Fruit fly (Drosophila melanogaster) whole organism, embryonic: ENCODE measurements around the gene Bx42.

ENCODE experiments used
- Aef1 ChIP-seq: fragments of 200-800 bp; sonication (Bioruptor generic); IDR thresholded peaks from 3 replicates; pipeline ENCODE4 v1.3.6; 2022; ENCODE audit warnings: missing biosample characterization, missing genetic modification characterization
- Antp ChIP-seq: fragments of 200-800 bp; sonication (Bioruptor generic); optimal IDR thresholded peaks from 3 replicates; lab custom pipeline; 2016; ENCODE audit warnings: missing biosample characterization, missing genetic modification characterization
- BEAF-32 ChIP-seq: fragments of 200-800 bp; sonication (Bioruptor generic); optimal IDR thresholded peaks from 3 replicates; lab custom pipeline; 2017; ENCODE audit warnings: missing biosample characterization, missing genetic modification characterization, mild to moderate bottlenecking, moderate library complexity, missing genetic modification reagents
- CG10366 ChIP-seq: fragments of 200-800 bp; sonication (Bioruptor generic); IDR thresholded peaks from 2 replicates; pipeline ENCODE4 v1.3.6; 2022; ENCODE audit warnings: missing biosample characterization, missing genetic modification characterization
- CG12104 ChIP-seq: fragments of 200-800 bp; sonication (Bioruptor generic); optimal IDR thresholded peaks from 3 replicates; lab custom pipeline; 2016; ENCODE audit warnings: missing biosample characterization, missing genetic modification characterization
- CG12299 ChIP-seq: fragments of 200-800 bp; sonication (Bioruptor generic); optimal IDR thresholded peaks from 2 replicates; lab custom pipeline; 2018; ENCODE audit warnings: missing biosample characterization, mild to moderate bottlenecking, missing genetic modification characterization
- CG13296 ChIP-seq: fragments of 200-800 bp; sonication (Bioruptor generic); optimal IDR thresholded peaks from 3 replicates; lab custom pipeline; 2018; ENCODE audit warnings: missing biosample characterization, mild to moderate bottlenecking, missing genetic modification characterization
- CG14050 ChIP-seq: fragments of 200-800 bp; sonication (Bioruptor generic); IDR thresholded peaks from 3 replicates; pipeline ENCODE4 v1.3.6; 2022; ENCODE audit warnings: missing biosample characterization, missing genetic modification characterization
- CG15514 ChIP-seq: fragments of 200-800 bp; sonication (Bioruptor generic); optimal IDR thresholded peaks from 3 replicates; lab custom pipeline; 2017; ENCODE audit warnings: missing biosample characterization, missing genetic modification characterization, mild to moderate bottlenecking, moderate library complexity, missing genetic modification reagents
- CG1602 ChIP-seq: fragments of 200-800 bp; sonication (Bioruptor generic); optimal IDR thresholded peaks from 3 replicates; lab custom pipeline; 2016; ENCODE audit warnings: missing biosample characterization, missing genetic modification characterization
- CG4282 ChIP-seq: fragments of 200-800 bp; sonication (Bioruptor generic); optimal IDR thresholded peaks from 2 replicates; lab custom pipeline; 2016; ENCODE audit warnings: missing biosample characterization, missing genetic modification characterization
- CG7357 ChIP-seq: fragments of 200-800 bp; sonication (Bioruptor generic); IDR thresholded peaks from 3 replicates; pipeline ENCODE4 v1.3.6; 2022; ENCODE audit warnings: missing biosample characterization, missing genetic modification characterization
- CG9876 ChIP-seq: fragments of 200-800 bp; sonication (Bioruptor generic); optimal IDR thresholded peaks from 2 replicates; lab custom pipeline; 2016; ENCODE audit warnings: missing biosample characterization, missing genetic modification characterization
- CoRest ChIP-seq: fragments of 200-800 bp; sonication (Bioruptor generic); optimal IDR thresholded peaks from 3 replicates; lab custom pipeline; 2018; ENCODE audit warnings: missing biosample characterization, mild to moderate bottlenecking, missing genetic modification characterization, moderate library complexity
- Dek ChIP-seq: fragments of 200-800 bp; sonication (Bioruptor generic); optimal IDR thresholded peaks from 3 replicates; lab custom pipeline; 2019; ENCODE audit warnings: missing biosample characterization, mild to moderate bottlenecking, missing genetic modification characterization, moderate library complexity
- Dfd ChIP-seq, 2 experiments: fragments of >200 bp; optimal IDR thresholded peaks; 2 replicates each; lab custom pipeline; 2017; ENCODE audit warnings: missing biosample characterization in 2 of 2, missing genetic modification characterization in 2 of 2
- Fer2 ChIP-seq: fragments of 200-800 bp; sonication (Bioruptor generic); optimal IDR thresholded peaks from 2 replicates; lab custom pipeline; 2018; ENCODE audit warnings: missing biosample characterization, mild to moderate bottlenecking, missing genetic modification characterization, moderate library complexity
- Hey ChIP-seq: fragments of 200-800 bp; sonication (Bioruptor generic); optimal IDR thresholded peaks from 3 replicates; lab custom pipeline; 2018; ENCODE audit warnings: missing biosample characterization, mild to moderate bottlenecking, missing genetic modification characterization
- Hr3 ChIP-seq: fragments of 200-800 bp; sonication (Bioruptor generic); optimal IDR thresholded peaks from 3 replicates; lab custom pipeline; 2016; ENCODE audit warnings: missing biosample characterization, missing genetic modification characterization
- MESR4 ChIP-seq: fragments of 200-800 bp; sonication (Bioruptor generic); optimal IDR thresholded peaks from 2 replicates; lab custom pipeline; 2018; ENCODE audit warnings: missing biosample characterization, mild to moderate bottlenecking, missing genetic modification characterization, moderate library complexity
- NC2β ChIP-seq: fragments of 200-800 bp; sonication (Bioruptor generic); optimal IDR thresholded peaks from 2 replicates; lab custom pipeline; 2016; ENCODE audit warnings: missing biosample characterization, missing genetic modification characterization
- NfI ChIP-seq: fragments of 200-800 bp; sonication (Bioruptor generic); optimal IDR thresholded peaks from 3 replicates; lab custom pipeline; 2018; ENCODE audit warnings: missing biosample characterization, mild to moderate bottlenecking, missing genetic modification characterization, moderate library complexity
- Spps ChIP-seq: fragments of 200-800 bp; sonication (Bioruptor generic); optimal IDR thresholded peaks from 2 replicates; lab custom pipeline; 2018; ENCODE audit warnings: missing biosample characterization, mild to moderate bottlenecking, missing genetic modification characterization
- amos ChIP-seq: fragments of 200-800 bp; sonication (Bioruptor generic); IDR thresholded peaks from 2 replicates; pipeline ENCODE4 v1.3.6; 2022; ENCODE audit warnings: missing biosample characterization, missing genetic modification characterization; ENCODE audit not compliant: partially characterized antibody
- bigmax ChIP-seq: fragments of 200-800 bp; sonication (Bioruptor generic); optimal IDR thresholded peaks from 2 replicates; lab custom pipeline; 2018; ENCODE audit warnings: missing biosample characterization, mild to moderate bottlenecking, missing genetic modification characterization
- bsh ChIP-seq, 2 experiments: fragments of 200-800 bp; sonication (Bioruptor generic); optimal IDR thresholded peaks; 2 replicates each; lab custom pipeline; 2017 to 2018; ENCODE audit warnings: mild to moderate bottlenecking in 2 of 2, missing biosample characterization in 2 of 2, missing genetic modification characterization in 2 of 2, moderate library complexity in 1 of 2
- ci ChIP-seq: fragments of 200-800 bp; sonication (Bioruptor generic); IDR thresholded peaks from 3 replicates; pipeline ENCODE4 v1.3.6; 2022; ENCODE audit warnings: missing biosample characterization, missing genetic modification characterization
- crol ChIP-seq: fragments of 200-800 bp; sonication (Bioruptor generic); IDR thresholded peaks from 2 replicates; pipeline ENCODE4 v1.3.6; 2022; ENCODE audit warnings: missing biosample characterization, missing genetic modification characterization
- crp ChIP-seq, 2 experiments: fragments of 200-800 bp; sonication (Bioruptor generic); optimal IDR thresholded peaks; 2 replicates in 1 of 2; 3 replicates in 1 of 2; lab custom pipeline; 2017; ENCODE audit warnings: missing biosample characterization in 2 of 2, missing genetic modification characterization in 2 of 2, mild to moderate bottlenecking in 1 of 2, moderate library complexity in 1 of 2
- cwo ChIP-seq: fragments of 200-800 bp; sonication (Bioruptor generic); optimal IDR thresholded peaks from 3 replicates; lab custom pipeline; 2017; ENCODE audit warnings: missing biosample characterization, missing genetic modification characterization, mild to moderate bottlenecking, moderate library complexity, missing genetic modification reagents
- dan ChIP-seq: fragments of 200-800 bp; sonication (Bioruptor generic); IDR thresholded peaks from 2 replicates; pipeline ENCODE4 v1.3.6; 2022; ENCODE audit warnings: missing biosample characterization, missing genetic modification characterization
- disco-r ChIP-seq: fragments of 200-800 bp; sonication (Bioruptor generic); optimal IDR thresholded peaks from 2 replicates; lab custom pipeline; 2016; ENCODE audit warnings: missing biosample characterization, missing genetic modification characterization
- dmrt11E ChIP-seq: fragments of 200-800 bp; sonication (Bioruptor generic); optimal IDR thresholded peaks from 3 replicates; lab custom pipeline; 2018; ENCODE audit warnings: missing biosample characterization, mild to moderate bottlenecking, missing genetic modification characterization, moderate library complexity
- emc ChIP-seq: fragments of 200-800 bp; sonication (Bioruptor generic); optimal IDR thresholded peaks from 2 replicates; lab custom pipeline; 2016; ENCODE audit warnings: missing biosample characterization, missing genetic modification characterization
- exex ChIP-seq: fragments of 200-800 bp; sonication (Bioruptor generic); optimal IDR thresholded peaks from 4 replicates; lab custom pipeline; 2018; ENCODE audit warnings: missing biosample characterization, mild to moderate bottlenecking, missing genetic modification characterization, moderate library complexity
- fd64A ChIP-seq: fragments of 200-800 bp; sonication (Bioruptor generic); optimal IDR thresholded peaks from 3 replicates; lab custom pipeline; 2018; ENCODE audit warnings: missing biosample characterization, mild to moderate bottlenecking, missing genetic modification characterization
- gem ChIP-seq: fragments of 200-800 bp; sonication (Bioruptor generic); optimal IDR thresholded peaks from 2 replicates; lab custom pipeline; 2019; ENCODE audit warnings: missing biosample characterization, mild to moderate bottlenecking, missing genetic modification characterization, moderate library complexity
- gro ChIP-seq: fragments of 200-800 bp; sonication (Bioruptor generic); optimal IDR thresholded peaks from 2 replicates; lab custom pipeline; 2016; ENCODE audit warnings: missing biosample characterization, missing genetic modification characterization
- ham ChIP-seq: fragments of 200-800 bp; sonication (Bioruptor generic); IDR thresholded peaks from 2 replicates; pipeline ENCODE4 v1.3.6; 2022; ENCODE audit warnings: missing biosample characterization, missing genetic modification characterization
- hbn ChIP-seq: fragments of 200-800 bp; sonication (Bioruptor generic); IDR thresholded peaks from 2 replicates; pipeline ENCODE4 v1.3.6; 2022; ENCODE audit warnings: missing biosample characterization, missing genetic modification characterization; ENCODE audit not compliant: partially characterized antibody
- her ChIP-seq: fragments of 200-800 bp; sonication (Bioruptor generic); optimal IDR thresholded peaks from 2 replicates; lab custom pipeline; 2016; ENCODE audit warnings: missing biosample characterization, missing genetic modification characterization
- ken ChIP-seq: fragments of 200-800 bp; sonication (Bioruptor generic); IDR thresholded peaks from 3 replicates; pipeline ENCODE4 v1.3.6; 2022; ENCODE audit warnings: missing biosample characterization, missing genetic modification characterization
- p53 ChIP-seq: fragments of 200-800 bp; sonication (Bioruptor generic); optimal IDR thresholded peaks from 2 replicates; lab custom pipeline; 2016; ENCODE audit warnings: missing biosample characterization, missing genetic modification characterization
- phol ChIP-seq: fragments of 200-800 bp; sonication (Bioruptor generic); optimal IDR thresholded peaks from 3 replicates; lab custom pipeline; 2018; ENCODE audit warnings: missing biosample characterization, mild to moderate bottlenecking, missing genetic modification characterization, moderate library complexity
- salm ChIP-seq: fragments of 200-800 bp; sonication (Bioruptor generic); optimal IDR thresholded peaks from 2 replicates; lab custom pipeline; 2018; ENCODE audit warnings: missing biosample characterization, mild to moderate bottlenecking, missing genetic modification characterization
- shn ChIP-seq: fragments of 200-800 bp; sonication (Bioruptor generic); optimal IDR thresholded peaks from 3 replicates; lab custom pipeline; 2016; ENCODE audit warnings: missing biosample characterization, missing genetic modification characterization
- sob ChIP-seq: fragments of 200-800 bp; sonication (Bioruptor generic); IDR thresholded peaks from 2 replicates; pipeline ENCODE4 v1.3.6; 2022; ENCODE audit warnings: missing biosample characterization, missing genetic modification characterization
- stwl ChIP-seq: fragments of 200-800 bp; sonication (Bioruptor generic); optimal IDR thresholded peaks from 3 replicates; lab custom pipeline; 2018; ENCODE audit warnings: missing biosample characterization, mild to moderate bottlenecking, missing genetic modification characterization, moderate library complexity
- tin ChIP-seq: fragments of 200-800 bp; sonication (Bioruptor generic); optimal IDR thresholded peaks from 3 replicates; lab custom pipeline; 2016; ENCODE audit warnings: missing biosample characterization, missing genetic modification characterization
- vvl ChIP-seq: fragments of 200-800 bp; sonication (Bioruptor generic); IDR thresholded peaks from 2 replicates; pipeline ENCODE4 v1.3.6; 2022; ENCODE audit warnings: missing biosample characterization, missing genetic modification characterization
- zfh2 ChIP-seq: fragments of 200-800 bp; sonication (Bioruptor generic); optimal IDR thresholded peaks from 2 replicates; lab custom pipeline; 2016; ENCODE audit warnings: missing biosample characterization, missing genetic modification characterization

Gene Bx42

DNA sequence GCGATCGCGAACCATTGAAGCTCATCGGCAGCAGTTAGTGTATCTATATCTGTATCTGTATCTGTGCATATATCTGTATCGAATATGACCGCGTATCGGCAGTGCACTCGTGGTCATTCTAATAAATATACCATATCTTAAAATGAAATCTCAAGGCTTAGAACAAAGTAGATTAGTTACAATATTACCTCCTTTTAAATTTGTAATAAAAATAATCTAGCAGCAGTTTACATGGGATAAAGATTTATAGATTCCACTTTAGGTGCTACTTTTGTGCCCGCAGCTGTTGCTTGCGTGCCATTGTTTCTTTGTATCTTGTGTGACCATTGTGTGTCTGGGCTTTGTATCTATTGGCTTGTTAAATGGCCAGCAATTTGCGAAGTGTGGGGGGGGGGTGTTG, 46.3 kb downstream of the Bx42 start (continued):
- TF ChIP-seq bsh (GFP tag; optimal IDR thresholded peaks at IDR 0.05; lab: Kevin White, UChicago) (peak; percentile 77 to 86), CG14050 (GFP tag; lab: Robert Waterston, UW) (peak; percentile 66), sob (GFP tag; lab: Robert Waterston, UW) (peak; percentile 69), ham (no peak), bigmax (GFP tag; lab: Kevin White, UChicago) (no peak), shn (GFP tag; lab: Kevin White, UChicago) (no peak), Dek (tag; lab: Kevin White, UChicago) (peak; percentile 74), zfh2 (GFP tag; lab: Kevin White, UChicago) (peak; percentile 27), dan (GFP tag; lab: Robert Waterston, UW) (no peak), tin (GFP tag; lab: Kevin White, UChicago) (peak; percentile 52), NC2β (peak; percentile 12), gro (GFP tag; lab: Kevin White, UChicago) (no peak), hbn (GFP tag; lab: Robert Waterston, UW) (no peak), gem (peak; percentile 87), crol (GFP tag; lab: Robert Waterston, UW) (no peak), ci (GFP tag; lab: Robert Waterston, UW) (peak; percentile 87), phol (tag; lab: Kevin White, UChicago) (peak; percentile 78), Fer2 (tag; lab: Kevin White, UChicago) (peak; percentile 13), stwl (tag; lab: Kevin White, UChicago) (no peak), ken (GFP tag; lab: Robert Waterston, UW) (peak; percentile 53; the same call in 2 of the 3 replicates), salm (peak; percentile 78), CG12299 (tag; lab: Kevin White, UChicago) (peak; percentile 73), CG15514 (GFP tag; lab: Kevin White, UChicago) (peak; percentile 59), Spps (peak; percentile 11), CG9876 (no peak), fd64A (GFP tag; lab: Kevin White, UChicago) (peak; percentile 38), emc (GFP tag; lab: Kevin White, UChicago) (no peak), MESR4 (peak; percentile 16), CG1602 (GFP tag; lab: Kevin White, UChicago) (peak; percentile 38), CG4282 (GFP tag; lab: Kevin White, UChicago) (no peak), crp (GFP tag; optimal IDR thresholded peaks at IDR 0.05; lab: Kevin White, UChicago) (peak in 1 of 2 experiments; percentile 21), her (GFP tag; lab: Kevin White, UChicago) (no peak), Dfd (GFP tag; optimal IDR thresholded peaks at IDR 0.05; lab: Kevin White, UChicago) (no peak), vvl (peak; percentile 86), exex (no peak), CG7357 (0 out of 3 replicates have a peak, but pooled peaks have one; percentile 41), Hey (tag; lab: Kevin White, UChicago) (no peak), disco-r (GFP tag; lab: Kevin White, UChicago) (no peak), Antp (GFP tag; lab: Kevin White, UChicago) (peak; percentile 1), p53 (GFP tag; lab: Kevin White, UChicago) (no peak), dmrt11E (tag; lab: Kevin White, UChicago) (peak; percentile 43), NfI (GFP tag; lab: Kevin White, UChicago) (peak; percentile 64), Aef1 (GFP tag; lab: Robert Waterston, UW) (peak; percentile 69), BEAF-32 (GFP tag; lab: Kevin White, UChicago) (no peak), cwo (peak; percentile 55), CG12104 (GFP tag; lab: Kevin White, UChicago) (peak; percentile 54), CoRest (tag; lab: Kevin White, UChicago) (peak; percentile 82), CG13296 (peak; percentile 80), amos (GFP tag; lab: Robert Waterston, UW) (no peak), CG10366 (GFP tag; lab: Robert Waterston, UW) (peak; percentile 81), Hr3 (GFP tag; lab: Kevin White, UChicago) (peak; percentile 59)
